Worm (Caenorhabditis elegans) whole organism, L1 larva: ENCODE data around the gene R07B1.9.

Experiments used
- ceh-90 ChIP-seq: sonication (generic microtip); optimal IDR thresholded peaks from 2 replicates; lab custom pipeline; 2016; ENCODE audit warnings: missing genetic modification characterization, missing compliant biosample characterization
- hlh-17 ChIP-seq: fragments of 200-800 bp; sonication (Bioruptor generic); optimal IDR thresholded peaks from 2 replicates; lab custom pipeline; 2018; ENCODE audit warnings: missing genetic modification characterization, mild to moderate bottlenecking, missing compliant biosample characterization, moderate library complexity, borderline replicate concordance
- lin-13 ChIP-seq: fragments of 150-350 bp; optimal IDR thresholded peaks from 2 replicates; lab custom pipeline; 2014; ENCODE audit warnings: missing biosample characterization, missing genetic modification reagents, missing genetic modification characterization
- nhr-237 ChIP-seq: fragments of 150-350 bp; optimal IDR thresholded peaks from 2 replicates; lab custom pipeline; 2014; ENCODE audit warnings: missing biosample characterization, missing genetic modification characterization
- tlp-1 ChIP-seq: fragments of 150-350 bp; optimal IDR thresholded peaks from 2 replicates; lab custom pipeline; 2014; ENCODE audit warnings: missing biosample characterization, missing genetic modification characterization
- unc-62 ChIP-seq: fragments of 150-350 bp; optimal IDR thresholded peaks from 2 replicates; lab custom pipeline; 2014; ENCODE audit warnings: missing biosample characterization, missing genetic modification reagents, missing genetic modification characterization
- zag-1 ChIP-seq: fragments of 150-350 bp; optimal IDR thresholded peaks from 2 replicates; lab custom pipeline; 2014; ENCODE audit warnings: missing biosample characterization, missing genetic modification characterization

DNA sequence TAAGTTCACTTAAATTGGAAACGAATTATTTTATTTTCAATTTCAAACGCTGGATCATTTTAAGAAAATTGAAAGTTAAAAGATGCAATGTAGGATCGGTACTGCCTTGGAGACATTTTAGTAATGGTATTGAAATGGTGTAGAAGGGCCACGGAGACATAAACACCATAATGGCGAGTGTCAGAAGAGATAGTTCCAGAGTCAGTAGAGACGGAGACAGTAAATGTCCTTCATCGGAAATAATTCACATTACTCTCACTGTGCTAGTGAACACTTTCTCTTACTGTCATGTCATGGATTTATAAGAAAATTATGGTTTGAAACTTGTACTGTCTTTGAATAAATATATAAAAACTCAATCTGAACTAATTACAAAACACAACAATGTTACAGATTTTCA lies 15.9 kb downstream of the R07B1.9 start:
- TF ChIP-seq hlh-17 (GFP tag; lab: Kevin White, UChicago) (no peak), tlp-1 (tag; lab: Kevin White, UChicago) (no peak), nhr-237 (tag; lab: Kevin White, UChicago) (no peak), unc-62 (GFP tag; lab: Kevin White, UChicago) (no peak), zag-1 (no peak), ceh-90 (tag; lab: Kevin White, UChicago) (no peak), lin-13 (GFP tag; lab: Kevin White, UChicago) (no peak)
